Fruit fly (Drosophila melanogaster): ENCODE data around the gene byn.

- TF ChIP-seq Xbp1 (GFP tag; optimal IDR thresholded peaks at IDR 0.05): no peak
- no peak for TF ChIP-seq ato (GFP tag; IDR thresholded peaks at IDR 0.05; ENCODE audit: partially characterized antibody)
- no peak for TF ChIP-seq da (GFP tag; optimal IDR thresholded peaks at IDR 0.05)
- no peak for TF ChIP-seq MTF-1 (GFP tag; optimal IDR thresholded peaks at IDR 0.05; ENCODE audit: borderline replicate concordance)
- TF ChIP-seq CG8478 (optimal IDR thresholded peaks at IDR 0.05): no peak
- no peak for TF ChIP-seq Doc3 (GFP tag; IDR thresholded peaks at IDR 0.05; ENCODE audit: partially characterized antibody)
- TF ChIP-seq CG7372 (GFP tag; IDR thresholded peaks at IDR 0.05): no peak
- TF ChIP-seq Med (GFP tag): no peak
- no peak for TF ChIP-seq esg (GFP tag; conservative IDR thresholded peaks at IDR 0.05)
- no peak for TF ChIP-seq schlank (tag; optimal IDR thresholded peaks at IDR 0.05)
Measured at dm6 chr3L:11931619-11932018, 4.1 kb downstream of the byn start.

Data from whole organism, embryonic.